Worm (Caenorhabditis elegans) whole organism, young adult: Measurements from ENCODE around the gene F59B8.1.
A peak's percentile ranks its signal among the peaks of the same experiment; 100 is the strongest.

Experiments used
- C06A6.2 ChIP-seq: fragments of 200-800 bp; sonication (Bioruptor generic); conservative IDR thresholded peaks from 2 replicates; pipeline ENCODE4 v1.3.6; 2022; ENCODE audit warnings: missing genetic modification characterization, missing compliant biosample characterization
- C17E4.6 ChIP-seq: fragments of 200-800 bp; sonication (Bioruptor generic); IDR thresholded peaks from 2 replicates; pipeline ENCODE4 v1.3.6; 2022; ENCODE audit warnings: missing genetic modification reagents, missing genetic modification characterization, missing compliant biosample characterization
- F23B12.7 ChIP-seq: sonication (generic microtip); optimal IDR thresholded peaks from 2 replicates; lab custom pipeline; 2017; ENCODE audit warnings: missing genetic modification characterization, mild to moderate bottlenecking, missing compliant biosample characterization, antibody characterized with exemption, moderate library complexity; ENCODE audit not compliant: insufficient read depth
- F49E8.2 ChIP-seq: sonication (generic microtip); optimal IDR thresholded peaks from 3 replicates; lab custom pipeline; 2017; ENCODE audit warnings: missing genetic modification characterization, mild to moderate bottlenecking, missing compliant biosample characterization, antibody characterized with exemption, moderate library complexity; ENCODE audit not compliant: insufficient read depth
- F52B5.7 ChIP-seq: sonication (generic microtip); optimal IDR thresholded peaks from 2 replicates; lab custom pipeline; 2016; ENCODE audit warnings: mild to moderate bottlenecking, missing genetic modification characterization, missing compliant biosample characterization
- F55B11.4 ChIP-seq: sonication (generic microtip); optimal IDR thresholded peaks from 2 replicates; lab custom pipeline; 2016; ENCODE audit warnings: missing compliant biosample characterization, missing genetic modification characterization, borderline replicate concordance; ENCODE audit not compliant: insufficient read depth
- F57A8.1 ChIP-seq: fragments of 200-800 bp; sonication (Bioruptor generic); optimal IDR thresholded peaks from 2 replicates; lab custom pipeline; 2018; ENCODE audit warnings: mild to moderate bottlenecking, missing genetic modification characterization, moderate library complexity, missing compliant biosample characterization
- F57C9.4 ChIP-seq: sonication (generic microtip); optimal IDR thresholded peaks from 2 replicates; lab custom pipeline; 2017; ENCODE audit warnings: mild to moderate bottlenecking, missing genetic modification characterization, missing compliant biosample characterization
- K11D2.4 ChIP-seq: fragments of 200-800 bp; sonication (Bioruptor generic); IDR thresholded peaks from 2 replicates; pipeline ENCODE4 v1.3.6; 2022; ENCODE audit warnings: missing genetic modification reagents, missing genetic modification characterization, missing compliant biosample characterization
- Y53F4B.3 ChIP-seq: fragments of 200-800 bp; sonication (Bioruptor generic); IDR thresholded peaks from 2 replicates; pipeline ENCODE4 v1.3.6; 2022; ENCODE audit warnings: missing genetic modification reagents, missing genetic modification characterization, missing compliant biosample characterization
- Y67H2A.10 ChIP-seq: fragments of 200-800 bp; sonication (Bioruptor generic); conservative IDR thresholded peaks from 2 replicates; pipeline ENCODE4 v1.3.6; 2022; ENCODE audit warnings: missing genetic modification reagents, missing genetic modification characterization, missing compliant biosample characterization
- Y79H2A.3 ChIP-seq: fragments of 200-800 bp; sonication (Bioruptor generic); conservative IDR thresholded peaks from 2 replicates; pipeline ENCODE4 v1.3.6; 2022; ENCODE audit warnings: missing genetic modification reagents, missing genetic modification characterization, missing compliant biosample characterization
- akir-1 ChIP-seq: fragments of 200-800 bp; sonication (Bioruptor generic); optimal IDR thresholded peaks from 2 replicates; lab custom pipeline; 2018; ENCODE audit warnings: mild to moderate bottlenecking, missing genetic modification characterization, moderate library complexity, missing compliant biosample characterization
- ama-1 ChIP-seq, 3 experiments: fragments of 150-350 bp in 1 of 3; sonication (generic microtip) in 2 of 3; optimal IDR thresholded peaks; 2 replicates each; lab custom pipeline; 2014 to 2018; ENCODE audit warnings: missing biosample characterization in 2 of 3, missing genetic modification characterization in 2 of 3, missing genetic modification reagents in 2 of 3
- athp-1 ChIP-seq: sonication (generic microtip); optimal IDR thresholded peaks from 2 replicates; lab custom pipeline; 2017; ENCODE audit warnings: mild to moderate bottlenecking, missing genetic modification characterization, missing compliant biosample characterization
- bed-1 ChIP-seq: fragments of 200-800 bp; sonication (Bioruptor generic); IDR thresholded peaks from 2 replicates; pipeline ENCODE4 v1.3.6; 2022; ENCODE audit warnings: missing genetic modification reagents, missing genetic modification characterization, missing compliant biosample characterization
- ccch-3 ChIP-seq: fragments of 200-800 bp; sonication (Bioruptor generic); optimal IDR thresholded peaks from 2 replicates; lab custom pipeline; 2018; ENCODE audit warnings: mild to moderate bottlenecking, missing genetic modification characterization, missing compliant biosample characterization
- cebp-2 ChIP-seq: fragments of 200-800 bp; sonication (Bioruptor generic); IDR thresholded peaks from 2 replicates; pipeline ENCODE4 v1.3.6; 2022; ENCODE audit warnings: missing genetic modification characterization, missing compliant biosample characterization
- dpl-1 ChIP-seq: fragments of 150-350 bp; optimal IDR thresholded peaks from 2 replicates; lab custom pipeline; 2014; ENCODE audit warnings: missing biosample characterization, missing genetic modification reagents, missing genetic modification characterization
- efl-1 ChIP-seq: fragments of 150-350 bp; optimal IDR thresholded peaks from 2 replicates; lab custom pipeline; 2014; ENCODE audit warnings: missing biosample characterization, missing genetic modification reagents, missing genetic modification characterization
- egl-18 ChIP-seq: fragments of 200-800 bp; sonication (Bioruptor generic); IDR thresholded peaks from 2 replicates; pipeline ENCODE4 v1.3.6; 2022; ENCODE audit warnings: missing genetic modification reagents, missing genetic modification characterization, missing compliant biosample characterization
- egl-44 ChIP-seq: fragments of 200-800 bp; sonication (Bioruptor generic); IDR thresholded peaks from 2 replicates; pipeline ENCODE4 v1.3.6; 2022; ENCODE audit warnings: missing genetic modification reagents, missing genetic modification characterization, missing compliant biosample characterization
- him-1 ChIP-seq: sonication (generic microtip); optimal IDR thresholded peaks from 2 replicates; lab custom pipeline; 2016; ENCODE audit warnings: missing genotype, missing genetic modification reagents, missing genetic modification characterization, missing compliant biosample characterization
- hlh-26 ChIP-seq: fragments of 200-800 bp; sonication (Bioruptor generic); conservative IDR thresholded peaks from 2 replicates; pipeline ENCODE4 v1.3.6; 2022; ENCODE audit warnings: missing genetic modification reagents, missing genetic modification characterization, missing compliant biosample characterization
- hmg-20 ChIP-seq: fragments of 200-800 bp; sonication (Bioruptor generic); IDR thresholded peaks from 2 replicates; pipeline ENCODE4 v1.3.6; 2022; ENCODE audit warnings: missing genetic modification reagents, missing genetic modification characterization, missing compliant biosample characterization
- hrde-1 ChIP-seq: sonication (generic microtip); optimal IDR thresholded peaks from 2 replicates; lab custom pipeline; 2016; ENCODE audit warnings: missing genetic modification characterization, mild to moderate bottlenecking, missing compliant biosample characterization, moderate library complexity, missing genotype, missing genetic modification reagents, borderline replicate concordance
- let-526 ChIP-seq: fragments of 200-800 bp; sonication (Bioruptor generic); IDR thresholded peaks from 2 replicates; pipeline ENCODE4 v1.3.6; 2022; ENCODE audit warnings: missing genetic modification reagents, missing genetic modification characterization, missing compliant biosample characterization
- lin-54 ChIP-seq: fragments of 200-800 bp; sonication (Bioruptor generic); optimal IDR thresholded peaks from 2 replicates; lab custom pipeline; 2018; ENCODE audit warnings: mild to moderate bottlenecking, missing genetic modification characterization, missing compliant biosample characterization
- lsy-27 ChIP-seq: sonication (generic microtip); optimal IDR thresholded peaks from 2 replicates; lab custom pipeline; 2017; ENCODE audit warnings: missing genetic modification characterization, mild to moderate bottlenecking, missing compliant biosample characterization, antibody characterized with exemption, missing genotype, borderline replicate concordance; ENCODE audit not compliant: insufficient read depth
- madf-10 ChIP-seq: sonication (generic microtip); optimal IDR thresholded peaks from 2 replicates; lab custom pipeline; 2016; ENCODE audit warnings: mild to moderate bottlenecking, missing genetic modification characterization, missing compliant biosample characterization
- madf-8 ChIP-seq: fragments of 200-800 bp; sonication (Bioruptor generic); conservative IDR thresholded peaks from 2 replicates; pipeline ENCODE4 v1.3.6; 2022; ENCODE audit warnings: missing genetic modification reagents, missing genetic modification characterization, missing compliant biosample characterization
- nfya-2 ChIP-seq: fragments of 200-800 bp; sonication (Bioruptor generic); IDR thresholded peaks from 2 replicates; pipeline ENCODE4 v1.3.6; 2022; ENCODE audit warnings: missing genetic modification reagents, missing genetic modification characterization, missing compliant biosample characterization
- nfyb-1 ChIP-seq: fragments of 200-800 bp; sonication (Bioruptor generic); IDR thresholded peaks from 2 replicates; pipeline ENCODE4 v1.3.6; 2022; ENCODE audit warnings: missing genetic modification reagents, missing genetic modification characterization, missing compliant biosample characterization
- nhr-80 ChIP-seq: sonication (generic microtip); optimal IDR thresholded peaks from 2 replicates; lab custom pipeline; 2016; ENCODE audit warnings: missing genetic modification characterization, missing compliant biosample characterization
- pbrm-1 ChIP-seq: fragments of 200-800 bp; sonication (Bioruptor generic); IDR thresholded peaks from 2 replicates; pipeline ENCODE4 v1.3.6; 2022; ENCODE audit warnings: missing genetic modification reagents, missing genetic modification characterization, missing compliant biosample characterization
- rcor-1 ChIP-seq: fragments of 200-800 bp; sonication (Bioruptor generic); IDR thresholded peaks from 2 replicates; pipeline ENCODE4 v1.3.6; 2022; ENCODE audit warnings: missing genetic modification reagents, missing genetic modification characterization, missing compliant biosample characterization
- rec-8 ChIP-seq, 2 experiments: sonication (generic microtip); optimal IDR thresholded peaks; 2 replicates each; lab custom pipeline; 2016; ENCODE audit warnings: mild to moderate bottlenecking in 2 of 2, missing genetic modification characterization in 2 of 2, missing genetic modification reagents in 2 of 2, missing genotype in 2 of 2, missing biosample characterization in 1 of 2, missing compliant biosample characterization in 1 of 2, moderate library complexity in 1 of 2
- sea-2 ChIP-seq: fragments of 200-800 bp; sonication (Bioruptor generic); IDR thresholded peaks from 2 replicates; pipeline ENCODE4 v1.3.6; 2022; ENCODE audit warnings: missing genetic modification characterization, missing compliant biosample characterization
- somi-1 ChIP-seq: fragments of 200-800 bp; sonication (Bioruptor generic); optimal IDR thresholded peaks from 2 replicates; lab custom pipeline; 2018; ENCODE audit warnings: mild to moderate bottlenecking, missing genetic modification characterization, missing compliant biosample characterization
- tbp1 ChIP-seq: fragments of 200-800 bp; sonication (Bioruptor generic); optimal IDR thresholded peaks from 2 replicates; lab custom pipeline; 2018; ENCODE audit warnings: mild to moderate bottlenecking, missing genetic modification characterization, missing compliant biosample characterization
- xnd-1 ChIP-seq: sonication (generic microtip); optimal IDR thresholded peaks from 2 replicates; lab custom pipeline; 2016; ENCODE audit warnings: missing genotype, missing genetic modification reagents, missing genetic modification characterization, missing compliant biosample characterization
- zfh-2 ChIP-seq: fragments of 200-800 bp; sonication (Bioruptor generic); conservative IDR thresholded peaks from 2 replicates; pipeline ENCODE4 v1.3.6; 2022; ENCODE audit warnings: missing genetic modification reagents, missing genetic modification characterization, missing compliant biosample characterization

F59B8.1 gene

ce11 chrIV:9397278-9397677 lies 30.8 kb upstream of the F59B8.1 start, which contains the start of gene F56D5.3:
TSS of gene F56D5.3 (plus strand) at chrIV:9397578.
- TF ChIP-seq ama-1 (optimal IDR thresholded peaks at IDR 0.05; lab: Kevin White, UChicago): no peak
- TF ChIP-seq ama-1 (GFP tag; optimal IDR thresholded peaks at IDR 0.05; lab: Kevin White, UChicago): no peak
- TF ChIP-seq ccch-3 (GFP tag; lab: Kevin White, UChicago): no peak
- no peak for TF ChIP-seq madf-10
- TF ChIP-seq pbrm-1: no peak
- TF ChIP-seq, all 124 proteins: peak for 0

ce11 chrIV:9398512-9398911 lies 29.5 kb upstream of the F59B8.1 start, which contains the start of gene F56D5.2:
TSS of gene F56D5.2 (minus strand) at chrIV:9398612.
- no peak for TF ChIP-seq rec-8 (tag; optimal IDR thresholded peaks at IDR 0.05; lab: Kevin White, UChicago)
- TF ChIP-seq C17E4.6 (GFP tag; lab: Robert Waterston, UW): no peak
- TF ChIP-seq cebp-2 (GFP tag; lab: Robert Waterston, UW): no peak
- no peak for TF ChIP-seq hlh-26 (GFP tag; lab: Robert Waterston, UW)
- TF ChIP-seq egl-18: no peak
- no peak for TF ChIP-seq athp-1
- TF ChIP-seq F52B5.7 (tag; lab: Kevin White, UChicago): no peak
- no peak for TF ChIP-seq tbp1 (GFP tag; lab: Kevin White, UChicago)
- TF ChIP-seq him-1 (tag; lab: Kevin White, UChicago): no peak
- no peak for TF ChIP-seq lsy-27 (tag; lab: Kevin White, UChicago)
- TF ChIP-seq xnd-1 (tag; lab: Kevin White, UChicago): no peak
- TF ChIP-seq sea-2: no peak
- TF ChIP-seq F49E8.2 (tag; lab: Kevin White, UChicago): no peak
- TF ChIP-seq hmg-20 (GFP tag; lab: Robert Waterston, UW): no peak
- TF ChIP-seq egl-44 (GFP tag; lab: Robert Waterston, UW): no peak
- no peak for TF ChIP-seq somi-1

ce11 chrIV:9401715-9402114 lies 26.3 kb upstream of the F59B8.1 start, which contains the start of gene F56D5.6:
TSS of gene F56D5.6 (plus strand) at chrIV:9401922.
- TF ChIP-seq F55B11.4 (tag; lab: Kevin White, UChicago): no peak
- TF ChIP-seq pbrm-1: no peak
- TF ChIP-seq Y79H2A.3 (GFP tag; lab: Robert Waterston, UW): no peak
- no peak for TF ChIP-seq hrde-1 (tag; lab: Kevin White, UChicago)
- no peak for TF ChIP-seq him-1 (tag; lab: Kevin White, UChicago)
- TF ChIP-seq Y67H2A.10: no peak
- TF ChIP-seq nhr-80 (tag; lab: Kevin White, UChicago): peak; percentile 66
- TF ChIP-seq nfya-2 (GFP tag; lab: Robert Waterston, UW): no peak

- TF ChIP-seq bed-1 (GFP tag; lab: Robert Waterston, UW): no peak
- TF ChIP-seq dpl-1 (GFP tag; lab: Kevin White, UChicago): peak; percentile 29
- no peak for TF ChIP-seq madf-8 (GFP tag; lab: Robert Waterston, UW)
- no peak for TF ChIP-seq let-526
- TF ChIP-seq zfh-2 (GFP tag; lab: Robert Waterston, UW): peak; percentile 58; the same call in 1 of the 2 replicates
- TF ChIP-seq somi-1: no peak
- TF ChIP-seq lin-54 (GFP tag; lab: Kevin White, UChicago): peak; percentile 84
- TF ChIP-seq K11D2.4 (GFP tag; lab: Robert Waterston, UW): 0 out of 2 replicates have a peak, but pooled peaks have one; percentile 10
- no peak for TF ChIP-seq F57C9.4 (tag; lab: Kevin White, UChicago)
- no peak for TF ChIP-seq F49E8.2 (tag; lab: Kevin White, UChicago)
- TF ChIP-seq Y67H2A.10: no peak
- no peak for TF ChIP-seq rcor-1 (GFP tag; lab: Robert Waterston, UW)
- peak; percentile 60 for TF ChIP-seq efl-1 (GFP tag; lab: Kevin White, UChicago)
- no peak for TF ChIP-seq nfyb-1 (GFP tag; lab: Robert Waterston, UW)
- TF ChIP-seq F57A8.1 (GFP tag; lab: Kevin White, UChicago): no peak
- TF ChIP-seq F23B12.7: no peak
- TF ChIP-seq Y53F4B.3 (GFP tag; lab: Robert Waterston, UW): no peak
- no peak for TF ChIP-seq akir-1 (GFP tag; lab: Kevin White, UChicago)
- TF ChIP-seq rec-8 (tag; optimal IDR thresholded peaks at IDR 0.05; lab: Kevin White, UChicago): no peak
- TF ChIP-seq C06A6.2 (GFP tag; lab: Robert Waterston, UW): no peak
Measured at ce11 chrIV:9403761-9404420, 24.2 kb upstream of the F59B8.1 start.
